Fruit fly (Drosophila melanogaster) whole organism, wandering third instar larva: ENCODE data around the gene Nfs1.

Experiments
- Abd-B ChIP-seq: fragments of >200 bp; optimal IDR thresholded peaks from 2 replicates; lab custom pipeline; 2017; ENCODE audit warnings: missing biosample characterization, missing genetic modification characterization
- CG32264 ChIP-seq: fragments of 200-800 bp; sonication (Bioruptor generic); optimal IDR thresholded peaks from 2 replicates; lab custom pipeline; 2016; ENCODE audit warnings: missing biosample characterization, missing genetic modification characterization
- CG9705 ChIP-seq: fragments of 200-800 bp; sonication (Bioruptor generic); optimal IDR thresholded peaks from 2 replicates; lab custom pipeline; 2018; ENCODE audit warnings: missing biosample characterization, mild to moderate bottlenecking, missing genetic modification characterization
- CrebA ChIP-seq: fragments of 200-800 bp; sonication (Bioruptor generic); optimal IDR thresholded peaks from 2 replicates; lab custom pipeline; 2016; ENCODE audit warnings: missing biosample characterization, mild to moderate bottlenecking, missing genetic modification characterization, borderline replicate concordance
- Dfd ChIP-seq: fragments of >200 bp; optimal IDR thresholded peaks from 2 replicates; lab custom pipeline; 2017; ENCODE audit warnings: missing biosample characterization, missing genetic modification characterization
- Dif ChIP-seq: fragments of 200-275, 200-300 bp; sonication (Bioruptor generic); optimal IDR thresholded peaks from 2 replicates; lab custom pipeline; 2018; ENCODE audit warnings: missing biosample characterization, missing genetic modification characterization; ENCODE audit not compliant: partially characterized antibody
- GATAd ChIP-seq: sonication (Bioruptor generic); optimal IDR thresholded peaks from 2 replicates; lab custom pipeline; 2016; ENCODE audit warnings: missing biosample characterization, missing genetic modification characterization
- HLH106 ChIP-seq: fragments of 200-800 bp; optimal IDR thresholded peaks from 3 replicates; lab custom pipeline; 2019; ENCODE audit warnings: missing biosample characterization, mild to moderate bottlenecking, missing genetic modification characterization, moderate library complexity
- Hnf4 ChIP-seq: fragments of 200-800 bp; sonication (Bioruptor generic); optimal IDR thresholded peaks from 2 replicates; lab custom pipeline; 2016; ENCODE audit warnings: missing biosample characterization, mild to moderate bottlenecking, missing genetic modification characterization
- Hr78 ChIP-seq: fragments of >200 bp; optimal IDR thresholded peaks from 2 replicates; lab custom pipeline; 2017; ENCODE audit warnings: missing biosample characterization, missing genetic modification characterization
- Hr83 ChIP-seq: fragments of 200-300 bp; sonication (Bioruptor generic); optimal IDR thresholded peaks from 2 replicates; lab custom pipeline; 2016; ENCODE audit warnings: missing biosample characterization, mild to moderate bottlenecking, missing genetic modification characterization, moderate library complexity; ENCODE audit not compliant: poor library complexity, severe bottlenecking
- Jra ChIP-seq: sonication (Bioruptor generic); optimal IDR thresholded peaks from 2 replicates; lab custom pipeline; 2016; ENCODE audit warnings: missing biosample characterization, missing genetic modification characterization
- Mio ChIP-seq: sonication (Bioruptor generic); optimal IDR thresholded peaks from 2 replicates; lab custom pipeline; 2016; ENCODE audit warnings: missing biosample characterization, missing genetic modification characterization
- Myc ChIP-seq: fragments of >200 bp; optimal IDR thresholded peaks from 2 replicates; lab custom pipeline; 2017
- N ChIP-seq: fragments of >200 bp; optimal IDR thresholded peaks from 2 replicates; lab custom pipeline; 2018; ENCODE audit warnings: missing biosample characterization, missing external identifiers, missing genetic modification characterization
- OdsH ChIP-seq: fragments of 200-800 bp; sonication (Bioruptor generic); optimal IDR thresholded peaks from 2 replicates; lab custom pipeline; 2016; ENCODE audit warnings: missing biosample characterization, mild to moderate bottlenecking, missing genetic modification characterization
- Rel ChIP-seq, 2 experiments: fragments of 200-800 bp; sonication (Bioruptor generic) in 1 of 2; optimal IDR thresholded peaks; 2 replicates in 1 of 2; 3 replicates in 1 of 2; lab custom pipeline; 2016 to 2019; ENCODE audit warnings: mild to moderate bottlenecking in 2 of 2, missing biosample characterization in 2 of 2, missing genetic modification characterization in 2 of 2, moderate library complexity in 1 of 2
- Sp1 ChIP-seq: fragments of 200-800 bp; sonication (Bioruptor generic); optimal IDR thresholded peaks from 3 replicates; lab custom pipeline; 2019; ENCODE audit warnings: missing biosample characterization, mild to moderate bottlenecking, missing genetic modification characterization, moderate library complexity
- Vsx2 ChIP-seq: fragments of 200-300, 225-300 bp; sonication (Bioruptor generic); optimal IDR thresholded peaks from 2 replicates; lab custom pipeline; 2018; ENCODE audit warnings: missing biosample characterization, missing genetic modification characterization; ENCODE audit not compliant: partially characterized antibody
- br ChIP-seq: fragments of 200-800 bp; sonication (Bioruptor generic); optimal IDR thresholded peaks from 2 replicates; lab custom pipeline; 2016; ENCODE audit warnings: missing biosample characterization, missing genetic modification characterization
- brk ChIP-seq: fragments of 200-800 bp; sonication (Bioruptor generic); optimal IDR thresholded peaks from 2 replicates; lab custom pipeline; 2016; ENCODE audit warnings: missing biosample characterization, mild to moderate bottlenecking, missing genetic modification characterization
- dl ChIP-seq, 2 experiments: fragments of 175-275, 200-275 bp in 1 of 2; fragments of 200-275 bp in 1 of 2; sonication (Bioruptor generic); optimal IDR thresholded peaks; lab custom pipeline; 2018; ENCODE audit warnings: mild to moderate bottlenecking in 2 of 2, missing biosample characterization in 2 of 2, missing genetic modification characterization in 2 of 2, moderate library complexity in 2 of 2; ENCODE audit not compliant: partially characterized antibody in 2 of 2, insufficient read depth in 1 of 2
- dmrt93B ChIP-seq: fragments of 200-800 bp; sonication (Bioruptor generic); optimal IDR thresholded peaks from 2 replicates; lab custom pipeline; 2018; ENCODE audit warnings: missing biosample characterization, mild to moderate bottlenecking, missing genetic modification characterization
- dsf ChIP-seq: sonication (Bioruptor generic); optimal IDR thresholded peaks from 2 replicates; lab custom pipeline; 2016; ENCODE audit warnings: missing biosample characterization, missing genetic modification characterization, borderline replicate concordance
- ey ChIP-seq: fragments of 200-800 bp; sonication (Bioruptor generic); optimal IDR thresholded peaks from 2 replicates; lab custom pipeline; 2016; ENCODE audit warnings: missing biosample characterization, missing genetic modification characterization
- foxo ChIP-seq, 2 experiments: fragments of 200-800 bp; sonication (Bioruptor generic); optimal IDR thresholded peaks; 2 replicates in 1 of 2; 3 replicates in 1 of 2; lab custom pipeline; 2016 to 2017; ENCODE audit warnings: missing biosample characterization in 2 of 2, missing genetic modification characterization in 2 of 2
- fru ChIP-seq: fragments of 200-800 bp; sonication (Bioruptor generic); optimal IDR thresholded peaks from 3 replicates; lab custom pipeline; 2016; ENCODE audit warnings: missing biosample characterization, mild to moderate bottlenecking, missing genetic modification characterization
- h ChIP-seq: fragments of 200-800 bp; sonication (Bioruptor generic); optimal IDR thresholded peaks from 3 replicates; lab custom pipeline; 2016; ENCODE audit warnings: missing biosample characterization, mild to moderate bottlenecking, missing genetic modification characterization
- jim ChIP-seq: fragments of 175-275, 200-325 bp; sonication (Bioruptor generic); optimal IDR thresholded peaks from 2 replicates; lab custom pipeline; 2016; ENCODE audit warnings: missing biosample characterization, mild to moderate bottlenecking, missing genetic modification characterization
- lola ChIP-seq: fragments of >200 bp; optimal IDR thresholded peaks from 2 replicates; lab custom pipeline; 2017; ENCODE audit warnings: missing biosample characterization, missing genetic modification characterization
- pan ChIP-seq: fragments of >200 bp; optimal IDR thresholded peaks from 2 replicates; lab custom pipeline; 2017
- psq ChIP-seq: fragments of 200-800 bp; sonication (Bioruptor generic); optimal IDR thresholded peaks from 3 replicates; lab custom pipeline; 2017; ENCODE audit warnings: missing biosample characterization, mild to moderate bottlenecking, missing genetic modification characterization, moderate library complexity
- rgr ChIP-seq: fragments of 200-800 bp; sonication (Bioruptor generic); optimal IDR thresholded peaks from 3 replicates; lab custom pipeline; 2016; ENCODE audit warnings: missing biosample characterization, mild to moderate bottlenecking, missing genetic modification characterization
- sage ChIP-seq: fragments of 200-800 bp; sonication (Bioruptor generic); optimal IDR thresholded peaks from 2 replicates; lab custom pipeline; 2016; ENCODE audit warnings: missing biosample characterization, mild to moderate bottlenecking, missing genetic modification characterization
- sv ChIP-seq: fragments of 200-800 bp; sonication (Bioruptor generic); optimal IDR thresholded peaks from 3 replicates; lab custom pipeline; 2016; ENCODE audit warnings: missing biosample characterization, missing genetic modification characterization
- tai ChIP-seq: sonication (Bioruptor generic); optimal IDR thresholded peaks from 2 replicates; lab custom pipeline; 2016; ENCODE audit warnings: missing biosample characterization, missing genetic modification characterization
- usp ChIP-seq: fragments of >200 bp; optimal IDR thresholded peaks from 2 replicates; lab custom pipeline; 2017; ENCODE audit warnings: missing biosample characterization, missing genetic modification characterization
- woc ChIP-seq: sonication (Bioruptor generic); optimal IDR thresholded peaks from 2 replicates; lab custom pipeline; 2016; ENCODE audit warnings: missing biosample characterization, mild to moderate bottlenecking, missing genetic modification characterization

Nfs1 gene

DNA sequence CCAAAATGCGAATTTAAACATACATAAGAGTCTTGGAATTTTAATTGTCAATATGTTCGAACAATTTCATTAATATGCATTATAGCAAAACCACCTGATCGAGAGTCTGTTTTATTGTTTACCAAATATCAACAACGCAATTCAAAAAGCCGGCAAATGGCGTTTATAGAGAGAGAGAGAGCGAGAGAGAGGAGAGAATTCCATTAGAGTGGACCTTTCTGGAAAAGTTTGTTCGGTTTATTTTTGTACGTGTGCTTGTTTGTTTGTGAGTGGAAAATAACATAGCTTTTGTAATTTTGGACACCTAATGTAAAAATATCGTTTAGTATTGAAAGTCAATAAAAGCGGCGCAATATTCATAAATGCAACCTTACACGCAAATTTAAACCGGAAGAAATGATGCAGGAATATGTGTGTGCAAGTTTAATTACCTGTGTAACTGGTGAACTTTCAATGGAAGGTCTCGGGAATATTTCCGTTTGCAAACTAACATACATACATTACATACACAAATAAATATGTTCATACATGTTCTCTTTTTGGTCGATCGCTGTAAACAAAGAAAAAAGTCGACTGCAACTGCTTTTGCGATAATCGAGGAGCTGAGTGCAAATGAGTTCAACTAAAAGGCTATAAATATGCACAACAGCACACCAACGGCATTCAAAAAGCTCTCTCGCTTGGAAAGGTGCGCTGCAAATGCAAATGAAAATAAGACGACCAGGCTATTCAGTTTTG, 45.3 kb downstream of the Nfs1 start, which contains the start of gene CG6785 (continued):
- TF ChIP-seq dmrt93B (GFP tag; lab: Kevin White, UChicago) (peak; percentile 5), CG32264 (GFP tag; lab: Kevin White, UChicago) (peak; percentile 72), Dfd (GFP tag; lab: Kevin White, UChicago) (no peak), N (GFP tag; lab: Kevin White, UChicago) (no peak), jim (GFP tag; lab: Kevin White, UChicago) (peak; percentile 71), Rel (GFP tag; optimal IDR thresholded peaks at IDR 0.05; lab: Kevin White, UChicago) (peak; percentile 33), Rel (tag; optimal IDR thresholded peaks at IDR 0.05; lab: Kevin White, UChicago) (peak; percentile 73), br (GFP tag; lab: Kevin White, UChicago) (peak; percentile 84), h (GFP tag; lab: Kevin White, UChicago) (peak; percentile 91), Vsx2 (GFP tag; lab: Kevin White, UChicago) (no peak), OdsH (GFP tag; lab: Kevin White, UChicago) (peak; percentile 90), Sp1 (GFP tag; lab: Kevin White, UChicago) (peak; percentile 86), Mio (peak; percentile 33)

DNA sequence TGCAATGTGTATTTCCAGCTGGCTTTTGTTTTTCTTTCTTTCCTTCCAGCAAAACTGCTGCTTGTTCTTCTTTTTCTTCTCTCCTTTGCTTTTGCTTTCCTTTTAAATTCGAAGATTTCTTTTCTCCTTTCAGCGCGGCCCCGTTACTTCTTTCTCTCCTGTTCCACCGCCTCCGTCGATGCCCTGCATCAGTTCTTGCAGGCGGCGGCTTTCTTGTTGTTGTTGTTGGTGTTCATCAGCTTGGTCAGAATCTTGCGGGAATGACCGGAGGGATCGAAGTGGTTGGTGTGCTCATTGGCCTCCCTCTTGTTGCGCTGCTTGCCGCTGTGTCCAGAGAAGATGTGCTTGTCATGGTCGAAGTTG, 46.1 kb downstream of the Nfs1 start:
- TF ChIP-seq CrebA (GFP tag; lab: Kevin White, UChicago), result no peak
- TF ChIP-seq Vsx2 (GFP tag; lab: Kevin White, UChicago), result peak; percentile 18
- peak; percentile 95 for TF ChIP-seq psq (GFP tag; lab: Kevin White, UChicago)
- no peak for TF ChIP-seq h (GFP tag; lab: Kevin White, UChicago)
- TF ChIP-seq lola, result peak; percentile 59

DNA sequence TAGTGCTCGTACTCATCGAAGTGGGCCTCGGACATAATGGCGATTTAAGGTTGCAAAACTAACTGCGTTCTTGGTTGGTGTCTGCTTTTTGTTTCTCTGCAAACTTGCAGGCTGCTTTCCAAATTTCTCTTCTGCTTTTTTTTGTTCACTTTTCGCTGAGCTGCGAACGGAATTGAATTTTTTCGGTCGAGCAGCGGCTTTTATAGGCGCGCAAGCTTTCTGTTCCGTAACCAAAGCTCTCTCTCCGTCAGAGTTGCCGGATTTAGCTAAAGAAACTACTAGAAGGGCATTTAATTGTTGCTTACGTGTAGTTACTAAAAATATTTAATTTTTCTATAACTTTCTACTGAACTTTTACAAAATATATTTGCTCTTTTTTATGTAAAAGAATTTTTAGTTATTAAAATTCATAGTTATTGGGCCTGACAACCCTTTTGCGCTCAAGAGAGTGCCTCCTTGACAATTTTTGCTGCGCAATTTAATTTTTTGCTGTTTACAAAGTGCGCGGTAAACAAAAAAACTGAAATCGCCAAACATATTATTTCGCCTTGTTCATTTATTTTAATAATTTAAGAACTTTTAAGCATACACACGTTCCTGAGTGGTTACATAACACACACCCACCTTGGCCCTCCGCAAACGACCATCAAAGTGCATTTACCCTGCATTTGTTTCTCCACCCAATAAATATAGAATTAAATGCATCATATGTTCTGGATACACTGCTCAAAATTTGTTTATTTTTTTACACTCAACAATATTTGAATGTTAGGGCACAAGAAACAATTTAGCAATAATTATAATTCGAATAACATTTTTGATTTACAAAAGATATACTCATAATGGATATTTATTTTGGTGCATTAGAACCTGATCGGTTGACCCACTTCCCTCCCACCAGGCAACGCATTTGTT, 46.7 kb downstream of the Nfs1 start, which contains the start of gene CG6770:
TSS of gene CG6770 (minus strand) at position 178 of the 915 bp plus-strand sequence.
- TF ChIP-seq Dif (GFP tag; lab: Kevin White, UChicago) (no peak), sv (peak; percentile 45), Myc (no peak), Dfd (GFP tag; lab: Kevin White, UChicago) (no peak), Rel (GFP tag; optimal IDR thresholded peaks at IDR 0.05; lab: Kevin White, UChicago) (peak; percentile 70), Rel (tag; optimal IDR thresholded peaks at IDR 0.05; lab: Kevin White, UChicago) (peak; percentile 84), usp (GFP tag; lab: Kevin White, UChicago) (no peak), CrebA (GFP tag; lab: Kevin White, UChicago) (peak; percentile 90), sage (peak; percentile 89), pan (no peak), woc (GFP tag; lab: Kevin White, UChicago) (peak; percentile 77), N (GFP tag; lab: Kevin White, UChicago) (no peak), OdsH (GFP tag; lab: Kevin White, UChicago) (peak; percentile 85), ey (GFP tag; lab: Kevin White, UChicago) (peak; percentile 82), Hnf4 (GFP tag; lab: Kevin White, UChicago) (peak; percentile 71), CG9705 (GFP tag; lab: Kevin White, UChicago) (peak; percentile 81), Jra (peak; percentile 66), tai (GFP tag; lab: Kevin White, UChicago) (peak; percentile 76), dl (GFP tag; optimal IDR thresholded peaks at IDR 0.05; lab: Kevin White, UChicago; ENCODE audit: insufficient read depth in 1 of 2, partially characterized antibody in 2 of 2) (no peak), jim (GFP tag; lab: Kevin White, UChicago) (peak; percentile 76), rgr (GFP tag; lab: Kevin White, UChicago) (peak; percentile 90), fru (GFP tag; lab: Kevin White, UChicago) (peak; percentile 81), lola (no peak), HLH106 (peak; percentile 93), Abd-B (GFP tag; lab: Kevin White, UChicago) (no peak), psq (GFP tag; lab: Kevin White, UChicago) (peak; percentile 61), Hr78 (no peak), Vsx2 (GFP tag; lab: Kevin White, UChicago) (peak; percentile 24), br (GFP tag; lab: Kevin White, UChicago) (peak; percentile 87), Hr83 (peak; percentile 42), dsf (GFP tag; lab: Kevin White, UChicago) (peak; percentile 54), brk (GFP tag; lab: Kevin White, UChicago) (peak; percentile 79), Sp1 (GFP tag; lab: Kevin White, UChicago) (peak; percentile 95), dmrt93B (GFP tag; lab: Kevin White, UChicago) (peak; percentile 71), Mio (peak; percentile 31), CG32264 (GFP tag; lab: Kevin White, UChicago) (no peak), h (GFP tag; lab: Kevin White, UChicago) (peak; percentile 91), foxo (GFP tag; optimal IDR thresholded peaks at IDR 0.05; lab: Kevin White, UChicago) (peak; percentile 73 to 89), GATAd (GFP tag; lab: Kevin White, UChicago) (no peak)
